Worm (Caenorhabditis elegans) whole organism, L3 larva: ENCODE results near the gene dib-1.

Source experiments
- R02D3.7 ChIP-seq: fragments of 150-350 bp; optimal IDR thresholded peaks from 2 replicates; lab custom pipeline; 2014; ENCODE audit warnings: missing biosample characterization, missing genetic modification characterization
- ZK546.5 ChIP-seq: sonication (generic microtip); optimal IDR thresholded peaks from 2 replicates; lab custom pipeline; 2017; ENCODE audit warnings: missing biosample characterization, missing genetic modification characterization
- aly-2 ChIP-seq: fragments of 150-350 bp; optimal IDR thresholded peaks from 2 replicates; lab custom pipeline; 2014; ENCODE audit warnings: missing biosample characterization, missing genetic modification characterization
- ama-1 ChIP-seq: fragments of 150-350 bp; optimal IDR thresholded peaks from 2 replicates; lab custom pipeline; 2018
- ceh-16 ChIP-seq: sonication (generic microtip); optimal IDR thresholded peaks from 2 replicates; lab custom pipeline; 2017; ENCODE audit warnings: missing biosample characterization, missing genetic modification characterization
- ceh-28 ChIP-seq: fragments of 150-350 bp; optimal IDR thresholded peaks from 2 replicates; lab custom pipeline; 2014; ENCODE audit warnings: missing biosample characterization, missing genetic modification reagents, missing genetic modification characterization
- ceh-82 ChIP-seq: fragments of 150-350 bp; optimal IDR thresholded peaks from 2 replicates; lab custom pipeline; 2014; ENCODE audit warnings: missing biosample characterization, missing genetic modification characterization
- ceh-9 ChIP-seq: sonication (generic microtip); optimal IDR thresholded peaks from 2 replicates; lab custom pipeline; 2018; ENCODE audit warnings: missing biosample characterization, missing genetic modification characterization
- daf-12 ChIP-seq: fragments of 150-350 bp; optimal IDR thresholded peaks from 2 replicates; lab custom pipeline; 2014; ENCODE audit warnings: missing biosample characterization, missing genetic modification reagents, missing genetic modification characterization
- egl-27 ChIP-seq: sonication (generic microtip); optimal IDR thresholded peaks from 4 replicates; lab custom pipeline; 2017; ENCODE audit warnings: missing biosample characterization, missing genetic modification reagents, missing genetic modification characterization
- egl-5 ChIP-seq: fragments of 150-350 bp; optimal IDR thresholded peaks from 2 replicates; lab custom pipeline; 2017; ENCODE audit warnings: missing biosample characterization, missing genetic modification reagents, missing genetic modification characterization, inconsistent platforms
- elt-1 ChIP-seq: fragments of 150-350 bp; optimal IDR thresholded peaks from 2 replicates; lab custom pipeline; 2014; ENCODE audit warnings: missing biosample characterization, missing genetic modification characterization
- elt-2 ChIP-seq: sonication (generic microtip); optimal IDR thresholded peaks from 2 replicates; lab custom pipeline; 2016; ENCODE audit warnings: missing genetic modification reagents, mild to moderate bottlenecking, missing genetic modification characterization, missing compliant biosample characterization
- elt-3 ChIP-seq, 3 experiments: fragments of 150-350 bp in 1 of 3; sonication (generic microtip) in 2 of 3; optimal IDR thresholded peaks; 2 replicates in 2 of 3; 4 replicates in 1 of 3; lab custom pipeline; 2014 to 2017; ENCODE audit warnings: missing biosample characterization in 3 of 3, missing genetic modification characterization in 3 of 3
- eor-1 ChIP-seq, 2 experiments: fragments of 150-350 bp; optimal IDR thresholded peaks; 2 replicates each; lab custom pipeline; 2014 to 2018; ENCODE audit warnings: missing biosample characterization in 2 of 2, missing genetic modification characterization in 2 of 2
- fkh-10 ChIP-seq: sonication (generic microtip); optimal IDR thresholded peaks from 2 replicates; lab custom pipeline; 2017; ENCODE audit warnings: missing biosample characterization, missing genetic modification reagents, missing genetic modification characterization
- fkh-2 ChIP-seq: fragments of 150-350 bp; optimal IDR thresholded peaks from 2 replicates; lab custom pipeline; 2014; ENCODE audit warnings: missing biosample characterization, missing genetic modification reagents, missing genetic modification characterization
- fos-1 ChIP-seq: fragments of 150-350 bp; optimal IDR thresholded peaks from 2 replicates; lab custom pipeline; 2014; ENCODE audit warnings: missing biosample characterization, missing genetic modification characterization
- hmg-11 ChIP-seq: sonication (generic microtip); optimal IDR thresholded peaks from 2 replicates; lab custom pipeline; 2016; ENCODE audit warnings: missing genetic modification characterization, missing compliant biosample characterization
- jun-1 ChIP-seq: fragments of 150-350 bp; optimal IDR thresholded peaks from 2 replicates; lab custom pipeline; 2014; ENCODE audit warnings: missing biosample characterization, missing genetic modification reagents, missing genetic modification characterization
- lin-15B ChIP-seq: fragments of 150-350 bp; optimal IDR thresholded peaks from 2 replicates; lab custom pipeline; 2014; ENCODE audit warnings: missing biosample characterization, missing genetic modification characterization
- lin-39 ChIP-seq: fragments of 150-350 bp; optimal IDR thresholded peaks from 2 replicates; lab custom pipeline; 2018; ENCODE audit warnings: missing biosample characterization, missing genetic modification reagents, missing genetic modification characterization
- lsy-12 ChIP-seq: sonication (generic microtip); optimal IDR thresholded peaks from 2 replicates; lab custom pipeline; 2016; ENCODE audit warnings: mild to moderate bottlenecking, missing genetic modification characterization, missing compliant biosample characterization
- mdl-1 ChIP-seq: fragments of 150-350 bp; optimal IDR thresholded peaks from 2 replicates; lab custom pipeline; 2014; ENCODE audit warnings: missing biosample characterization, missing genetic modification characterization
- mml-1 ChIP-seq: fragments of 150-350 bp; sonication (generic microtip); optimal IDR thresholded peaks from 3 replicates; lab custom pipeline; 2014; ENCODE audit warnings: missing biosample characterization, missing genetic modification characterization
- nfya-1 ChIP-seq: sonication (generic microtip); optimal IDR thresholded peaks from 2 replicates; lab custom pipeline; 2017; ENCODE audit warnings: missing genetic modification characterization, mild to moderate bottlenecking, missing compliant biosample characterization, antibody characterized with exemption, moderate library complexity; ENCODE audit not compliant: insufficient read depth
- nhr-11 ChIP-seq: fragments of 150-350 bp; optimal IDR thresholded peaks from 2 replicates; lab custom pipeline; 2014; ENCODE audit warnings: missing biosample characterization, missing genetic modification characterization
- nhr-12 ChIP-seq: fragments of 150-350 bp; optimal IDR thresholded peaks from 2 replicates; lab custom pipeline; 2014; ENCODE audit warnings: missing biosample characterization, missing genetic modification characterization
- nhr-23 ChIP-seq: fragments of 150-350 bp; optimal IDR thresholded peaks from 2 replicates; lab custom pipeline; 2014; ENCODE audit warnings: missing biosample characterization, missing genetic modification reagents, missing genetic modification characterization
- nhr-237 ChIP-seq: fragments of 150-350 bp; optimal IDR thresholded peaks from 2 replicates; lab custom pipeline; 2014; ENCODE audit warnings: missing biosample characterization, missing genetic modification characterization
- nhr-25 ChIP-seq: sonication (generic microtip); optimal IDR thresholded peaks from 2 replicates; lab custom pipeline; 2017; ENCODE audit warnings: missing biosample characterization, missing genetic modification characterization
- nhr-28 ChIP-seq: fragments of 150-350 bp; optimal IDR thresholded peaks from 2 replicates; lab custom pipeline; 2014; ENCODE audit warnings: missing biosample characterization, missing genetic modification characterization
- nhr-43 ChIP-seq: sonication (generic microtip); optimal IDR thresholded peaks from 2 replicates; lab custom pipeline; 2016; ENCODE audit warnings: mild to moderate bottlenecking, missing genetic modification characterization, missing compliant biosample characterization; ENCODE audit not compliant: poor library complexity, severe bottlenecking
- nhr-67 ChIP-seq: fragments of 150-350 bp; optimal IDR thresholded peaks from 2 replicates; lab custom pipeline; 2014; ENCODE audit warnings: missing biosample characterization, missing genetic modification characterization
- nhr-76 ChIP-seq: fragments of 150-350 bp; sonication (generic microtip); optimal IDR thresholded peaks from 5 replicates; lab custom pipeline; 2014; ENCODE audit warnings: missing biosample characterization, missing genetic modification characterization
- nhr-77 ChIP-seq: fragments of 150-350 bp; optimal IDR thresholded peaks from 2 replicates; lab custom pipeline; 2014; ENCODE audit warnings: missing biosample characterization, missing genetic modification characterization
- pha-4 ChIP-seq: fragments of 150-350 bp; optimal IDR thresholded peaks from 2 replicates; lab custom pipeline; 2014; ENCODE audit warnings: missing biosample characterization, missing genetic modification reagents, missing genetic modification characterization
- pqm-1 ChIP-seq: fragments of 150-350 bp; optimal IDR thresholded peaks from 2 replicates; lab custom pipeline; 2017; ENCODE audit warnings: missing biosample characterization, missing genetic modification characterization, inconsistent platforms
- sea-2 ChIP-seq: fragments of 150-350 bp; sonication (generic microtip); optimal IDR thresholded peaks from 4 replicates; lab custom pipeline; 2014; ENCODE audit warnings: missing biosample characterization, missing genetic modification reagents, missing genetic modification characterization
- skn-1 ChIP-seq: fragments of 150-350 bp; optimal IDR thresholded peaks from 2 replicates; lab custom pipeline; 2014; ENCODE audit warnings: missing biosample characterization, missing genetic modification characterization
- snpc-4 ChIP-seq: fragments of 150-350 bp; optimal IDR thresholded peaks from 2 replicates; lab custom pipeline; 2014; ENCODE audit warnings: missing biosample characterization, missing genetic modification characterization
- tbx-2 ChIP-seq: sonication (generic microtip); optimal IDR thresholded peaks from 2 replicates; lab custom pipeline; 2016; ENCODE audit warnings: mild to moderate bottlenecking, missing genetic modification characterization, missing compliant biosample characterization
- unc-39 ChIP-seq: sonication (generic microtip); optimal IDR thresholded peaks from 4 replicates; lab custom pipeline; 2017; ENCODE audit warnings: missing biosample characterization, missing genetic modification characterization
- unc-62 ChIP-seq: fragments of 150-350 bp; sonication (generic microtip); optimal IDR thresholded peaks from 4 replicates; lab custom pipeline; 2014; ENCODE audit warnings: missing biosample characterization, missing genetic modification reagents, missing genetic modification characterization
- zag-1 ChIP-seq: fragments of 150-350 bp; optimal IDR thresholded peaks from 2 replicates; lab custom pipeline; 2014; ENCODE audit warnings: missing biosample characterization, missing genetic modification characterization
- ztf-11 ChIP-seq: fragments of 150-350 bp; optimal IDR thresholded peaks from 2 replicates; lab custom pipeline; 2014; ENCODE audit warnings: missing biosample characterization, missing genetic modification characterization
- ztf-4 ChIP-seq: fragments of 150-350 bp; optimal IDR thresholded peaks from 2 replicates; lab custom pipeline; 2014; ENCODE audit warnings: missing biosample characterization, missing genetic modification characterization

dib-1 gene

ce11 chrIV:2890401-2890952 is at the start of gene dib-1, which contains the start of gene nprt-1:
Gene dib-1 (plus strand): TSS chrIV:2890882.
Gene nprt-1 (minus strand): TSS chrIV:2890451.
- TF ChIP-seq pha-4 (tag; lab: Kevin White, UChicago) (peak; percentile 67), ZK546.5 (tag; lab: Kevin White, UChicago) (no peak), snpc-4 (tag; lab: Kevin White, UChicago) (no peak), unc-62 (GFP tag; lab: Kevin White, UChicago) (no peak), mdl-1 (tag; lab: Kevin White, UChicago) (no peak), R02D3.7 (tag; lab: Kevin White, UChicago) (no peak), fkh-10 (GFP tag; lab: Kevin White, UChicago) (peak; percentile 13), lin-39 (peak; percentile 25), ama-1 (no peak), ceh-9 (tag; lab: Kevin White, UChicago) (no peak), ceh-16 (tag; lab: Kevin White, UChicago) (no peak), eor-1 (tag; optimal IDR thresholded peaks at IDR 0.05; lab: Kevin White, UChicago) (no peak), zag-1 (no peak), nhr-43 (tag; lab: Kevin White, UChicago) (no peak), nhr-28 (no peak), mml-1 (tag; lab: Kevin White, UChicago) (no peak), nhr-12 (no peak), nhr-237 (tag; lab: Kevin White, UChicago) (no peak), egl-27 (tag; lab: Kevin White, UChicago) (no peak), unc-39 (tag; lab: Kevin White, UChicago) (no peak), elt-2 (tag; lab: Kevin White, UChicago) (peak; percentile 2), nhr-25 (tag; lab: Kevin White, UChicago) (peak; percentile 16), nhr-23 (tag; lab: Kevin White, UChicago) (peak; percentile 72), nhr-11 (no peak), tbx-2 (no peak), nhr-77 (tag; lab: Kevin White, UChicago) (no peak), lsy-12 (tag; lab: Kevin White, UChicago) (no peak), lin-15B (tag; lab: Kevin White, UChicago) (peak; percentile 74), pqm-1 (tag; lab: Kevin White, UChicago) (no peak), jun-1 (tag; lab: Kevin White, UChicago) (no peak), nhr-76 (tag; lab: Kevin White, UChicago) (no peak), ztf-4 (tag; lab: Kevin White, UChicago) (no peak), ceh-82 (no peak), elt-3 (tag; optimal IDR thresholded peaks at IDR 0.05; lab: Kevin White, UChicago) (no peak), ztf-11 (tag; lab: Kevin White, UChicago) (no peak), sea-2 (no peak), egl-5 (tag; lab: Kevin White, UChicago) (peak; percentile 63), ceh-28 (tag; lab: Kevin White, UChicago) (no peak), hmg-11 (peak; percentile 59), skn-1 (tag; lab: Kevin White, UChicago) (no peak), elt-1 (no peak), nfya-1 (tag; lab: Kevin White, UChicago) (peak; percentile 73), daf-12 (tag; lab: Kevin White, UChicago) (no peak), aly-2 (tag; lab: Kevin White, UChicago) (no peak), fos-1 (no peak), nhr-67 (tag; lab: Kevin White, UChicago) (no peak), fkh-2 (no peak)
